Worm (Caenorhabditis elegans) whole organism, L2 larva: ENCODE measurements around the gene metl-9.

Experiments
- crh-2 ChIP-seq: sonication (generic microtip); optimal IDR thresholded peaks from 2 replicates; lab custom pipeline; 2017; ENCODE audit warnings: missing biosample characterization, missing genetic modification characterization
- egl-27 ChIP-seq: sonication (generic microtip); optimal IDR thresholded peaks from 3 replicates; lab custom pipeline; 2017; ENCODE audit warnings: missing biosample characterization, missing genetic modification reagents, missing genetic modification characterization

ce11 chrX:5207819-5208218, 28.9 kb upstream of the metl-9 start:
- peak; percentile 13 for TF ChIP-seq crh-2 (tag; lab: Kevin White, UChicago)
- TF ChIP-seq egl-27 (tag; lab: Kevin White, UChicago) = no peak
